Worm (Caenorhabditis elegans): ENCODE data around the gene lido-13.

The lido-13 gene

DNA sequence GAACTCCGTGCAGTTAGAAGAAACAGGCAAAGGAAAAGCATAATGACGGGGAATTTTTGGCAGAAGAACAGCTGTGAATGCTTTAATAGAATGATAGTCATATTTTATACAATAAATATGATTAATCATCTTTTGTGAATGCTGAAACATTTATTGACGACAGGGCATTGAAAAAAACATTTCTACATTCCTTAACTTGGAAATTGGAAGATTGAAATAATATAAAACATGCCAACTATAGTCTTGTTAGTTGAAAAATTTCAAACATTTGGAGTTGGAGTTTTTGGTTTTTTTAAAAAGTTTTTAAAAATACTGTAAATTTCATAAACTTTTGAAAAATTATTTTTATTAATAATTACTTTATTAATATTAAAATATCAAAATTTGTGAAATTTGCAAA, 42.7 kb upstream of the lido-13 start, which contains the start of gene Y25C1A.14:
Gene Y25C1A.14, minus strand, starts transcription at position 101 of the 400 bp plus-strand sequence.
- TF ChIP-seq lag-1 (GFP tag; IDR thresholded peaks at IDR 0.05) (no peak), chd-7 (tag; optimal IDR thresholded peaks at IDR 0.05) (no peak), die-1 (tag; optimal IDR thresholded peaks at IDR 0.05) (no peak), unc-130 (GFP tag; optimal IDR thresholded peaks at IDR 0.05) (no peak)

DNA sequence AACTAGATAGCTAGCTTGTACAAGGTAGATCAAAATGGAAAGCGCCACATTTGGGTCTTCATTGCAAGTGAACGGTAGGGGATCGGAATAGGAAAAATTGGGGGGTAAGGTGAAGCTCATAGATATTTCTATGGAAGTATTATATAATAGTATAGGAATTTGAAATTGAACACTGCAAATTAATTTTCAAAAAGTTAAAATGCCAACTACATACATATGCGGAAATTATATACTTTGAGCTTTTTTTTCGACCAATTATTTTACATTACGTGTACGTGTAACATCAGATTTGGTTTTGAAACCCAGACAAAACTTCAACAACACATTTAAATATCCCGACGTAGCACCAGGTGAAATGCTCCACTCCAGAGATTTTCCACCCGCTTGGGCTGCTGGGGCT, 41.9 kb upstream of the lido-13 start, which contains the start of gene srg-23:
Gene srg-23, minus strand, starts transcription at position 101 of the 400 bp plus-strand sequence.
- TF ChIP-seq Y53F4B.3 (GFP tag; IDR thresholded peaks at IDR 0.05) (no peak), ceh-79 (tag; optimal IDR thresholded peaks at IDR 0.05) (no peak), tbp1 (GFP tag; optimal IDR thresholded peaks at IDR 0.05) (no peak), Y53G8AR.9 (GFP tag; conservative IDR thresholded peaks at IDR 0.05) (no peak), lsl-1 (GFP tag; optimal IDR thresholded peaks at IDR 0.05) (no peak), bed-2 (GFP tag; IDR thresholded peaks at IDR 0.05) (no peak), Y56A3A.18 (GFP tag; IDR thresholded peaks at IDR 0.05) (no peak), K11D2.4 (GFP tag; IDR thresholded peaks at IDR 0.05) (no peak), F57C9.4 (tag; optimal IDR thresholded peaks at IDR 0.05) (no peak), unc-130 (GFP tag; optimal IDR thresholded peaks at IDR 0.05) (no peak), F23B12.7 (tag; optimal IDR thresholded peaks at IDR 0.05; ENCODE audit: insufficient read depth) (no peak), mcd-1 (GFP tag; IDR thresholded peaks at IDR 0.05) (no peak), F22D6.2 (tag; optimal IDR thresholded peaks at IDR 0.05) (no peak), madf-10 (tag; optimal IDR thresholded peaks at IDR 0.05) (no peak), somi-1 (GFP tag; optimal IDR thresholded peaks at IDR 0.05) (no peak), die-1 (tag; optimal IDR thresholded peaks at IDR 0.05) (no peak), ceh-58 (GFP tag; IDR thresholded peaks at IDR 0.05) (no peak), let-526 (GFP tag; IDR thresholded peaks at IDR 0.05) (no peak)

DNA sequence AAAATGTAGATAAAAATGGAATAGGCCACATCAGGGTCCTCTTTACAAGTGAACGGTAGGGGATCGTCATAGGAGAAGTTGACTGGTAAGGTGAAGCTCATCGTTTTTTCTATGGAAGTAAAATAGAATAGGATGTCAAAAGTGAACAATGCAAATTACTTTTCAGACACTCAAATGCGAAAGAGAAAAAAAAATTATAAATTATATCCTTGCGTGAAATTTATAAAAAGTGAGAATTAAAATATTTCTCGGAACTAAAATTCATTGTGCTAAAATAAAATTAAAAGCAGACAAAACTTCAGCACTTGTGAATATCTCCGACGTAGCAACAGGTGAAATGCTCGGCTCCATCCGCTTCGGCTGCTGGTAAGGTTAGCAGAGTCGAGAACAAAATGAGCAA, 39.2 kb upstream of the lido-13 start, which contains the start of gene srg-22:
Gene srg-22, minus strand, starts transcription at position 101 of the 400 bp plus-strand sequence.
- TF ChIP-seq unc-130 (GFP tag; optimal IDR thresholded peaks at IDR 0.05) (no peak), mel-28 (tag; optimal IDR thresholded peaks at IDR 0.05; ENCODE audit: borderline replicate concordance) (no peak), ceh-58 (GFP tag; IDR thresholded peaks at IDR 0.05) (no peak)

DNA sequence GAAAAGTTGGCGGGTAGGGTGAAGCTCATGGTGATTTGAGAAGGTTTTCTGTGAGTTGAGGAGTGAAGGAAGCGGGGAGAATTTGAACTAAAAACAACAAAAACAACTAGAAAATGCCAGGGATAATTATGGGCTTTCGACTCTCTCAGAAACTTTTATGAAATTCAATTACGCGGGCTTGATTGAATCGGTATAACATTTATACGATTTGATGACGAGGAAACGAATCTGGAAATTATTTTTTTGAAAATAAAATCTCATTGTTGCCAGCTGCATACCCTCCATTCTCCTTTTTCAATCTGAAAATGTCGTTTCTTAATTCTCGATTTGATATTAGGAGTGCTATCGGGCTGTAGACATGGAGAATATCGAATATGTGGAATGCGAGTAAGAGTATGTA, 37.1 kb upstream of the lido-13 start, which contains the start of gene srg-21:
Gene srg-21, minus strand, starts transcription at position 101 of the 400 bp plus-strand sequence.
- no peak for TF ChIP-seq C06A6.2 (GFP tag; conservative IDR thresholded peaks at IDR 0.05)
- TF ChIP-seq mes-4 (tag; optimal IDR thresholded peaks at IDR 0.05): no peak
- TF ChIP-seq madf-8 (GFP tag; conservative IDR thresholded peaks at IDR 0.05): no peak
- TF ChIP-seq mcd-1 (GFP tag; IDR thresholded peaks at IDR 0.05): no peak
- no peak for TF ChIP-seq zim-3 (tag; optimal IDR thresholded peaks at IDR 0.05)
- no peak for TF ChIP-seq lin-35 (GFP tag; optimal IDR thresholded peaks at IDR 0.05)
- TF ChIP-seq nfyb-1 (GFP tag; IDR thresholded peaks at IDR 0.05): no peak
- no peak for TF ChIP-seq pha-4 (tag; optimal IDR thresholded peaks at IDR 0.05)
- no peak for TF ChIP-seq B0261.1 (tag; optimal IDR thresholded peaks at IDR 0.05)
- no peak for TF ChIP-seq zfh-2 (GFP tag; conservative IDR thresholded peaks at IDR 0.05)

DNA sequence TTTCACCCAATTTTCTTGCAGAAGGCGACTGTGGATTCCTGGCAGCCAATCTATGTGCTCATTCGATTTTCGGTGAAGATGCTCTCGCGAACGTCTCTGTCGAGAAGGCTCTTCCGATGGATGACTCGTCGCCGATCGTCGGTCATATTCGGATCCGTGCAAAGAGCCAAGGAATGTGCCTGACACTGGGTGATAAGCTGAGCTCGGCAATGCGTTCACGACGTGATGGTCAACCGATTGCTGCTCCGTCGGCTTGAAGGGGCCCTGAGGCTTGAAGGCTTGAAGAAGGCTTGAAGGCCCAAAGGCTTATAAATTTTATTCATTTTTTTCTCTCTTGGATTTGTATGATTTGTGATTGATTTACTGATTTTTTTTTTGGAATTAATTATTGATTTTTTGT, 33.0 kb upstream of the lido-13 start:
- TF ChIP-seq ztf-18 (tag; optimal IDR thresholded peaks at IDR 0.05) (no peak), zfh-2 (GFP tag; conservative IDR thresholded peaks at IDR 0.05) (peak; percentile 67)
